Worm (Caenorhabditis elegans) whole organism, L3 larva: ENCODE results near the gene F35D11.3.

Source experiments
- ZK546.5 ChIP-seq: sonication (generic microtip); optimal IDR thresholded peaks from 2 replicates; lab custom pipeline; 2017; ENCODE audit warnings: missing biosample characterization, missing genetic modification characterization
- aly-2 ChIP-seq: fragments of 150-350 bp; optimal IDR thresholded peaks from 2 replicates; lab custom pipeline; 2014; ENCODE audit warnings: missing biosample characterization, missing genetic modification characterization
- ama-1 ChIP-seq: fragments of 150-350 bp; optimal IDR thresholded peaks from 2 replicates; lab custom pipeline; 2018
- ceh-28 ChIP-seq: fragments of 150-350 bp; optimal IDR thresholded peaks from 2 replicates; lab custom pipeline; 2014; ENCODE audit warnings: missing biosample characterization, missing genetic modification reagents, missing genetic modification characterization
- ceh-82 ChIP-seq: fragments of 150-350 bp; optimal IDR thresholded peaks from 2 replicates; lab custom pipeline; 2014; ENCODE audit warnings: missing biosample characterization, missing genetic modification characterization
- ceh-9 ChIP-seq: sonication (generic microtip); optimal IDR thresholded peaks from 2 replicates; lab custom pipeline; 2018; ENCODE audit warnings: missing biosample characterization, missing genetic modification characterization
- daf-12 ChIP-seq: fragments of 150-350 bp; optimal IDR thresholded peaks from 2 replicates; lab custom pipeline; 2014; ENCODE audit warnings: missing biosample characterization, missing genetic modification reagents, missing genetic modification characterization
- elt-2 ChIP-seq: sonication (generic microtip); optimal IDR thresholded peaks from 2 replicates; lab custom pipeline; 2016; ENCODE audit warnings: missing genetic modification reagents, mild to moderate bottlenecking, missing genetic modification characterization, missing compliant biosample characterization
- elt-3 ChIP-seq, 3 experiments: fragments of 150-350 bp in 1 of 3; sonication (generic microtip) in 2 of 3; optimal IDR thresholded peaks; 2 replicates in 2 of 3; 4 replicates in 1 of 3; lab custom pipeline; 2014 to 2017; ENCODE audit warnings: missing biosample characterization in 3 of 3, missing genetic modification characterization in 3 of 3
- fkh-2 ChIP-seq: fragments of 150-350 bp; optimal IDR thresholded peaks from 2 replicates; lab custom pipeline; 2014; ENCODE audit warnings: missing biosample characterization, missing genetic modification reagents, missing genetic modification characterization
- fos-1 ChIP-seq: fragments of 150-350 bp; optimal IDR thresholded peaks from 2 replicates; lab custom pipeline; 2014; ENCODE audit warnings: missing biosample characterization, missing genetic modification characterization
- hmg-11 ChIP-seq: sonication (generic microtip); optimal IDR thresholded peaks from 2 replicates; lab custom pipeline; 2016; ENCODE audit warnings: missing genetic modification characterization, missing compliant biosample characterization
- jun-1 ChIP-seq: fragments of 150-350 bp; optimal IDR thresholded peaks from 2 replicates; lab custom pipeline; 2014; ENCODE audit warnings: missing biosample characterization, missing genetic modification reagents, missing genetic modification characterization
- lin-39 ChIP-seq: fragments of 150-350 bp; optimal IDR thresholded peaks from 2 replicates; lab custom pipeline; 2018; ENCODE audit warnings: missing biosample characterization, missing genetic modification reagents, missing genetic modification characterization
- lsy-12 ChIP-seq: sonication (generic microtip); optimal IDR thresholded peaks from 2 replicates; lab custom pipeline; 2016; ENCODE audit warnings: mild to moderate bottlenecking, missing genetic modification characterization, missing compliant biosample characterization
- mml-1 ChIP-seq: fragments of 150-350 bp; sonication (generic microtip); optimal IDR thresholded peaks from 3 replicates; lab custom pipeline; 2014; ENCODE audit warnings: missing biosample characterization, missing genetic modification characterization
- nfya-1 ChIP-seq: sonication (generic microtip); optimal IDR thresholded peaks from 2 replicates; lab custom pipeline; 2017; ENCODE audit warnings: missing genetic modification characterization, mild to moderate bottlenecking, missing compliant biosample characterization, antibody characterized with exemption, moderate library complexity; ENCODE audit not compliant: insufficient read depth
- nhr-11 ChIP-seq: fragments of 150-350 bp; optimal IDR thresholded peaks from 2 replicates; lab custom pipeline; 2014; ENCODE audit warnings: missing biosample characterization, missing genetic modification characterization
- nhr-12 ChIP-seq: fragments of 150-350 bp; optimal IDR thresholded peaks from 2 replicates; lab custom pipeline; 2014; ENCODE audit warnings: missing biosample characterization, missing genetic modification characterization
- nhr-43 ChIP-seq: sonication (generic microtip); optimal IDR thresholded peaks from 2 replicates; lab custom pipeline; 2016; ENCODE audit warnings: mild to moderate bottlenecking, missing genetic modification characterization, missing compliant biosample characterization; ENCODE audit not compliant: poor library complexity, severe bottlenecking
- nhr-67 ChIP-seq: fragments of 150-350 bp; optimal IDR thresholded peaks from 2 replicates; lab custom pipeline; 2014; ENCODE audit warnings: missing biosample characterization, missing genetic modification characterization
- nhr-77 ChIP-seq: fragments of 150-350 bp; optimal IDR thresholded peaks from 2 replicates; lab custom pipeline; 2014; ENCODE audit warnings: missing biosample characterization, missing genetic modification characterization
- pha-4 ChIP-seq: fragments of 150-350 bp; optimal IDR thresholded peaks from 2 replicates; lab custom pipeline; 2014; ENCODE audit warnings: missing biosample characterization, missing genetic modification reagents, missing genetic modification characterization
- pqm-1 ChIP-seq: fragments of 150-350 bp; optimal IDR thresholded peaks from 2 replicates; lab custom pipeline; 2017; ENCODE audit warnings: missing biosample characterization, missing genetic modification characterization, inconsistent platforms
- snpc-4 ChIP-seq: fragments of 150-350 bp; optimal IDR thresholded peaks from 2 replicates; lab custom pipeline; 2014; ENCODE audit warnings: missing biosample characterization, missing genetic modification characterization
- unc-39 ChIP-seq: sonication (generic microtip); optimal IDR thresholded peaks from 4 replicates; lab custom pipeline; 2017; ENCODE audit warnings: missing biosample characterization, missing genetic modification characterization
- zag-1 ChIP-seq: fragments of 150-350 bp; optimal IDR thresholded peaks from 2 replicates; lab custom pipeline; 2014; ENCODE audit warnings: missing biosample characterization, missing genetic modification characterization
- ztf-11 ChIP-seq: fragments of 150-350 bp; optimal IDR thresholded peaks from 2 replicates; lab custom pipeline; 2014; ENCODE audit warnings: missing biosample characterization, missing genetic modification characterization
- ztf-4 ChIP-seq: fragments of 150-350 bp; optimal IDR thresholded peaks from 2 replicates; lab custom pipeline; 2014; ENCODE audit warnings: missing biosample characterization, missing genetic modification characterization

The F35D11.3 gene

ce11 chrII:4590660-4591059 is 17.5 kb upstream of the F35D11.3 start:
- TF ChIP-seq lsy-12 (peak; percentile 13), snpc-4 (tag; lab: Kevin White, UChicago) (no peak)

ce11 chrII:4597441-4597840 is 10.7 kb upstream of the F35D11.3 start:
- TF ChIP-seq ztf-11 (tag; lab: Kevin White, UChicago) (no peak), elt-3 (tag; optimal IDR thresholded peaks at IDR 0.05; lab: Kevin White, UChicago) (no peak), nhr-77 (tag; lab: Kevin White, UChicago) (no peak), ztf-4 (tag; lab: Kevin White, UChicago) (no peak), pqm-1 (tag; lab: Kevin White, UChicago) (peak; percentile 7), nfya-1 (no peak), elt-2 (tag; lab: Kevin White, UChicago) (peak; percentile 36)

DNA sequence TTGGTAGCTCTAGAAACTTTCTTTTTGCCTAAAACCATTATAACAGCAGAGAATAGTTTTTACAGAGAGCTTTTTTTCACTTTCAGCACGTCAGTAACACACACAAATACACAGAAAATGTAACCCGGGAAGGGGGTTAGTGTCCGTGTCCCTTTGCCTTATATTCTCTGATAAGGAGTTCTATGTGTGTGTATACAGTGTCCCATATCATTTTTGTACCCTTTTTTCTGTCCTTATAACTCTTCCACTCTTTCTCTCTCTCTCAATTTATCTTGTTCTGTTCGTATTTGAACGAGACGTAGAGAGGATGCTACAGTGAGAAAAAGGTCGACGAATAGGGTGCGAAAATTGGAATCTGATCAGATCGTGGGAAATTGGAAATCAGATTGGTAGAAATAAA is 9.4 kb upstream of the F35D11.3 start:
- TF ChIP-seq pqm-1 (tag; lab: Kevin White, UChicago) (peak; percentile 71), hmg-11 (tag; lab: Kevin White, UChicago) (no peak), elt-2 (tag; lab: Kevin White, UChicago) (peak; percentile 85), pha-4 (tag; lab: Kevin White, UChicago) (peak; percentile 36)
- TF ChIP-seq, all 47 proteins: peak for 3

DNA sequence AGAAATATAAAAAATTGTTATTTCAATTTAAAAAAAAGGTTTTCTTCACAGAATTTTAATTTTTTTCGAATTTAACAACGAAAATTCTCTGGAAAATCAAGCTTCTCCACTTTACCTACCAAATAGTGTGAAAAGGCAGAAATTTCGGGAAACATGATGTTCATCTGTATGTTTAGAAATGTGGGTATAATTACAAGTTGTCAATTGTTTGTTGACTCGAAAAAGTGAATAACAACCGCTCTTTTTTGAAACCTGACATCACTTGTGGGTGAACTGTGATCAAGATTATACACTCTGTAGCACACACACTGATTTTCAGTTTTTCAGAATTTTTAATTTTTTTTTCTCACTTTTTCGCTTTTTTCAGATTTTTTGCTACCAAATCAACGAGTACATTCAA is 8.3 kb upstream of the F35D11.3 start:
- TF ChIP-seq nhr-67 (no peak), ceh-82 (tag; lab: Kevin White, UChicago) (no peak), pqm-1 (tag; lab: Kevin White, UChicago) (peak; percentile 28)

- TF ChIP-seq ZK546.5 (tag; lab: Kevin White, UChicago): no peak
- TF ChIP-seq nhr-12 (tag; lab: Kevin White, UChicago): no peak
- TF ChIP-seq zag-1 (tag; lab: Kevin White, UChicago): no peak
- TF ChIP-seq fkh-2 (tag; lab: Kevin White, UChicago): no peak
- TF ChIP-seq jun-1 (tag; lab: Kevin White, UChicago): no peak
- TF ChIP-seq fos-1: no peak
- no peak for TF ChIP-seq nhr-11 (tag; lab: Kevin White, UChicago)
- no peak for TF ChIP-seq mml-1
- TF ChIP-seq ceh-9: no peak
- TF ChIP-seq ceh-28 (tag; lab: Kevin White, UChicago): no peak
- no peak for TF ChIP-seq nhr-43 (tag; lab: Kevin White, UChicago)
- no peak for TF ChIP-seq lsy-12
- no peak for TF ChIP-seq nhr-77 (tag; lab: Kevin White, UChicago)
- no peak for TF ChIP-seq pha-4 (tag; lab: Kevin White, UChicago)
- no peak for TF ChIP-seq pqm-1 (tag; lab: Kevin White, UChicago)
- TF ChIP-seq ama-1 (lab: Kevin White, UChicago): no peak
- no peak for TF ChIP-seq ceh-82 (tag; lab: Kevin White, UChicago)
- TF ChIP-seq, all 47 proteins: peak for 0
Observed at ce11 chrII:4600276-4600675, 7.9 kb upstream of the F35D11.3 start.

DNA sequence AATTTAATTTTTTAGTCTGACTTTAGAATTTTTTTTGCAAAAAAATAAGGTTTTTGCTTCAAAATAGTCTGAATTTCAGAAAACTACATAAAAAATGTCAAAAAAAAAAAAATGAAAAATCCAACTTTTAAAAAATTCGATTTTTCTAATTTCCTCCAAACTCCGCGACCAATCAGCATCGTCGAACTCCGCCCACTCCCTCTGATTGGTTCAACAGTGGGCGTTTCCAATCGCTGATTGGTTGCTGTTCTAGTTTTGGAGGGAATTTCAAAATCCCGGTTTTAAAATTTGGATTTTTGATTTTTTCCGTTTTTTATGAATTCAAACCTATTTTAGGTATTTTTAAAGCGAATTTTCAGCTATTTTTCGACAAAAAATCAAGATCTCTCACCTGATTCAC is 7.4 kb upstream of the F35D11.3 start:
- TF ChIP-seq nfya-1: peak; percentile 88
- TF ChIP-seq lin-39 (tag; lab: Kevin White, UChicago): no peak

DNA sequence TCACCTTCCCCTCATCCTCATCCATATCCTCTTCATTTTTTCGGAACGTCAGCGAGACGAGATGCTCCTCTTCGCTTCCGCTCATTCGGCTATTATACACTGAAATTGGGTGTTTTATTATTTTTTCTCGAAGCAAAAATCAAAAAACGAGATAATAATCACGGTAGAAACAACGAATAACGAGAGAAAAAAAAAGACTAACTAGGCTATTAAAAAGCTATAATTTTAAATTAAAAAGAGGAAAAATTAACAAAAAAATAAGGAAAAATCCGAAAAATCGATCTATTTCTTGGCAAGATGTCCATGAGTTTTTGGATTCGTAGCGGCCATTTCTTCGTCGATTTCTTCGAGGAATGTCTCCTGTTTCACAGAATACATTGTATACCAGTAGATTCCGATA is 6.9 kb upstream of the F35D11.3 start, which contains the start of gene ipla-1:
ipla-1 (minus strand) TSS at position 101 of the 400 bp plus-strand sequence.
- TF ChIP-seq mml-1 (no peak), elt-3 (tag; optimal IDR thresholded peaks at IDR 0.05; lab: Kevin White, UChicago) (no peak), daf-12 (tag; lab: Kevin White, UChicago) (no peak), fos-1 (no peak), aly-2 (tag; lab: Kevin White, UChicago) (no peak), nhr-43 (tag; lab: Kevin White, UChicago) (no peak), nfya-1 (no peak), nhr-67 (no peak), pqm-1 (tag; lab: Kevin White, UChicago) (no peak), unc-39 (tag; lab: Kevin White, UChicago) (no peak)
